Worm (Caenorhabditis elegans): ENCODE results near the gene F22E5.7.
"Not testable (repeated sequence)": the region's sequence is repeated elsewhere in the genome, so short reads cannot be mapped to it uniquely, and the experiment has no call there.

Gene F22E5.7

DNA sequence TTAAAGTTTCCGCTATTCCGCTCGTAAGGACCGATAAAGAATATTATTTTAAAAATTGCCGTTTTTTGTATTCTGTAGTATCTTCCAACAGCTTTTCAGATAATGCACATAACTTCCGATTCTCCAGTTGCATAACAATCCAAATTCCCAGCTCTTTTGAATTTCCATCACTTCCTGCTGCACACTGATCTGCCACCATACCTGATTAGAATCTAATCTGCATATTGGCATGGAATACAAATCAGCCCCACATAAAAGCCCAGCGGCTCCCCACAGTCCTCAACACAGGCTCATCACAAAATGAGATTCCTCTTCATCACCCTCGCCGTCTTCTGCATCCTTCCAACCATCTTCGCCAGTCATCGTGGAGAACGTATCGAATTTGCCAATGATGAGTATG is 46.7 kb downstream of the F22E5.7 start, which contains the start of gene nspf-2:
TSS of gene nspf-2 (plus strand) at position 301 of the 400 bp plus-strand sequence.
- not testable (repeated sequence) for TF ChIP-seq che-1, sdc-2, ttx-3 (tag; optimal IDR thresholded peaks at IDR 0.05)

DNA sequence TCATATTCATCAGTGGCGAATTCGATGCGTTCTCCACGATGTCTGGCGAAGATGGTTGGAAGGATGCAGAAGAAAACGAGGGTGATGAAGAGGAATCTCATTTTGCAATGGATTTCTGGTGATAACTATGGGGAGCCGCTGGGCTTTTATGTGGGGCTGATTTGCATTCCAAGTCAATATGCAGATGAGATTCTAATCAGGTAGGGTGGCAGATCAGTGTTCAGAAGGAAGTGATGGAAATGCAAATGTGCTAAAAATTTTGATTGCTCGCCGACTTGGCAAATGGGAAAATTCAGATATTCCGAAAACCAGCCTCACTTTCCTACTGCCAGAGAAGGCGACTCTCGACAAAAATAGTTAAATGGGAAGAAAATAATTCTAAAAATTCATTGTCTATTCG is 48.2 kb downstream of the F22E5.7 start, which contains the start of gene nspf-3:
TSS of gene nspf-3 (minus strand) at position 101 of the 400 bp plus-strand sequence.
- TF ChIP-seq hlh-15 (tag; optimal IDR thresholded peaks at IDR 0.05) (no peak), pha-2 (tag; optimal IDR thresholded peaks at IDR 0.05) (no peak), ceh-22 (tag; optimal IDR thresholded peaks at IDR 0.05) (no peak), ceh-2 (tag; optimal IDR thresholded peaks at IDR 0.05) (no peak), tbx-2 (tag; optimal IDR thresholded peaks at IDR 0.05) (no peak), nhr-232 (tag; optimal IDR thresholded peaks at IDR 0.05) (no peak), elt-4 (tag; optimal IDR thresholded peaks at IDR 0.05) (no peak), Y22D7AL.16 (tag; optimal IDR thresholded peaks at IDR 0.05) (no peak), hlh-6 (tag; optimal IDR thresholded peaks at IDR 0.05) (no peak), C08G9.2 (tag; optimal IDR thresholded peaks at IDR 0.05) (no peak), hlh-8 (tag; optimal IDR thresholded peaks at IDR 0.05) (no peak), K02D7.2 (tag; optimal IDR thresholded peaks at IDR 0.05) (no peak), nfya-1 (tag; optimal IDR thresholded peaks at IDR 0.05) (no peak), hlh-30 (tag; optimal IDR thresholded peaks at IDR 0.05; ENCODE audit: insufficient read depth) (no peak), ceh-45 (GFP tag; IDR thresholded peaks at IDR 0.05) (no peak), hlh-13 (GFP tag; optimal IDR thresholded peaks at IDR 0.05) (no peak), unc-42 (tag; optimal IDR thresholded peaks at IDR 0.05) (no peak), ceh-31 (tag; optimal IDR thresholded peaks at IDR 0.05) (no peak)

DNA sequence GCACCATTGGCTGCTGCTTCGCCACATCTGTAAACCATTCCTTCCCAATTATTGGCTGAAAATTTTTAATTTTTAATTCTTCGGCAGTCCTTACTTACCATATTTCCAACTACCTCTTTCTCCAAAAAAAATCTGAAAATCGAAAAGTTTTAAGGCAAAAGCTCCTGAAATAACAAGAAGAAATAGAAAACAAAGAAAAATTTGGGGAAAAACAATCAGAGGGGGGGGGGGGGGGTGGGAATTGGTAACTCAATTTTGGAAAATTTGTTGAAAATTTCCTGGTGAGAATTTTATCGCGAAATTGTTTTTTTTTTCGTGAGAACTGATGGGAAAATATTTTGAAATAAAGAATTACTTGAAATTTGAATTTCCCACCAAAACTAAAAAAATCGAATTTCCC is 50.6 kb downstream of the F22E5.7 start, which contains the start of gene set-11:
TSS of gene set-11 (minus strand) at position 101 of the 400 bp plus-strand sequence.
- TF ChIP-seq ama-1 (optimal IDR thresholded peaks at IDR 0.05), result no peak
- TF ChIP-seq ceh-34 (tag; optimal IDR thresholded peaks at IDR 0.05), result no peak
- TF ChIP-seq nhr-232 (tag; optimal IDR thresholded peaks at IDR 0.05), result no peak
- TF ChIP-seq lin-11 (tag; optimal IDR thresholded peaks at IDR 0.05), result no peak
- no peak for TF ChIP-seq dve-1 (tag; optimal IDR thresholded peaks at IDR 0.05)
- TF ChIP-seq ets-4 (tag; optimal IDR thresholded peaks at IDR 0.05), result no peak
